Worm (Caenorhabditis elegans): Measurements from ENCODE around the gene polk-1.

DNA sequence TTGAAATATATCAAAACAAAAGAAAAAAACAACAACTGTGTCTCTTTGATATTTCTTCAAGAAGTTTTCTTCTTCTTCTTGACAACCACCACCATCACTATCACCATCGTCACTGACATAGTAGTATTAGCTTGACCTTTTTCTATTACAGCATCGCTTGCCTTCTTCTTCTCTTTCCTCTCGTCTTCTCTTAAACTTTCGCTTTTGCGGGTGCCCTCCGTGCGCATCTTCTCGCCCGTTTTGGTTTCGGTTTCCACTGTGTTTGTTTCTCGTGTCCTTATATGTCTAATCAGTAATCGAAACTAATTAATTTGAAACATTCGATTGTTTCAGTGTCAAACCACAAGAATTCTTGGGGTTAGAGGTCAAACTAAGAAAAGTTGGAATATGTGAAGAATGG lies 49.0 kb downstream of the polk-1 start:
- TF ChIP-seq med-1 (GFP tag; optimal IDR thresholded peaks at IDR 0.05; ENCODE audit: insufficient read depth) (no peak), ztf-23 (GFP tag; IDR thresholded peaks at IDR 0.05) (no peak), klf-2 (GFP tag; conservative IDR thresholded peaks at IDR 0.05) (no peak), T22C8.4 (GFP tag; IDR thresholded peaks at IDR 0.05) (no peak), cog-1 (tag; optimal IDR thresholded peaks at IDR 0.05) (no peak), flt-1 (GFP tag; IDR thresholded peaks at IDR 0.05) (no peak), ztf-29 (GFP tag; IDR thresholded peaks at IDR 0.05) (no peak), ref-1 (GFP tag; conservative IDR thresholded peaks at IDR 0.05) (no peak)
